Worm (Caenorhabditis elegans) whole organism, mixed stage, embryonic: ENCODE results near the gene Y43F8B.12.

Experiments
- ces-1 ChIP-seq: fragments of 150-350 bp; optimal IDR thresholded peaks from 2 replicates; lab custom pipeline; 2014; ENCODE audit warnings: missing biosample characterization, missing genetic modification reagents, missing genetic modification characterization
- mls-2 ChIP-seq: sonication (generic microtip); optimal IDR thresholded peaks from 2 replicates; lab custom pipeline; 2016; ENCODE audit warnings: mild to moderate bottlenecking, missing genetic modification characterization, moderate library complexity, missing compliant biosample characterization
- nhr-237 ChIP-seq: fragments of 150-350 bp; optimal IDR thresholded peaks from 2 replicates; lab custom pipeline; 2014; ENCODE audit warnings: missing biosample characterization, missing genetic modification characterization
- pha-4 ChIP-seq: fragments of 150-350 bp; optimal IDR thresholded peaks from 2 replicates; lab custom pipeline; 2018; ENCODE audit warnings: missing biosample characterization, missing genetic modification reagents, missing genetic modification characterization
- unc-62 ChIP-seq: fragments of 150-350 bp; optimal IDR thresholded peaks from 2 replicates; lab custom pipeline; 2014; ENCODE audit warnings: missing biosample characterization, missing genetic modification reagents, missing genetic modification characterization

DNA sequence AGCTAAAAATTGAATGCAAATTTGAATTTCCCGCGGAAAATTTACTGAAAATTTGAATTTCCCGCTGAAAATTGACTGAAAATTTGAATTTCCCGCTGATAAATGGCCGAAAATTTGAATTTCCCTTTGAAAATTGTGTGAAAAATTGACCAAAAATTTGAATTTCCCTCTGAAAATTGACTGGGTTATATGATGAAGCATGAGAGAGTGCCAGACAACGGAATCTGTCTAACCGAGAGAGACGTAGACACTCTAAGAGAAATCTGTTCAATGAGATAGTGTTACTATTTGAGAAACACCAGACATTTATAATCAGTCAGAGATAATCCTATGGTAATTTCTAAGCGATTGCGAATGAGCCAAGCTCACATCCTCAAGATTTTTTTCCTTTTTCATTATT, 9.1 kb downstream of the Y43F8B.12 start:
- TF ChIP-seq ces-1 (GFP tag; lab: Kevin White, UChicago): no peak
- TF ChIP-seq mls-2 (tag; lab: Kevin White, UChicago): no peak
- TF ChIP-seq nhr-237 (tag; lab: Kevin White, UChicago): no peak
- TF ChIP-seq pha-4 (tag; lab: Kevin White, UChicago): no peak
- no peak for TF ChIP-seq unc-62 (GFP tag; lab: Kevin White, UChicago)
